Worm (Caenorhabditis elegans) whole organism, young adult: Measurements from ENCODE around the gene B0361.9.

Source experiments
- egrh-3 ChIP-seq: fragments of 200-800 bp; sonication (Bioruptor generic); IDR thresholded peaks from 2 replicates; pipeline ENCODE4 v1.3.6; 2022; ENCODE audit warnings: missing genetic modification reagents, missing genetic modification characterization, missing compliant biosample characterization
- lin-54 ChIP-seq: fragments of 200-800 bp; sonication (Bioruptor generic); optimal IDR thresholded peaks from 2 replicates; lab custom pipeline; 2018; ENCODE audit warnings: mild to moderate bottlenecking, missing genetic modification characterization, missing compliant biosample characterization
- repo-1 ChIP-seq: sonication (generic microtip); optimal IDR thresholded peaks from 2 replicates; lab custom pipeline; 2017; ENCODE audit warnings: mild to moderate bottlenecking, missing genetic modification characterization, missing compliant biosample characterization

ce11 chrIII:7300169-7300568 lies 738 bp upstream of the B0361.9 start:
- TF ChIP-seq repo-1 (tag; lab: Kevin White, UChicago) (no peak), lin-54 (no peak), egrh-3 (GFP tag; lab: Robert Waterston, UW) (no peak)
